Fruit fly (Drosophila melanogaster): ENCODE data around the gene Bx42.

- TF ChIP-seq Myc (optimal IDR thresholded peaks at IDR 0.05) (no peak), ttk (optimal IDR thresholded peaks at IDR 0.05) (no peak), insv (optimal IDR thresholded peaks at IDR 0.05) (no peak), psq (optimal IDR thresholded peaks at IDR 0.05) (no peak), h (optimal IDR thresholded peaks at IDR 0.05) (no peak), Sin3A (optimal IDR thresholded peaks at IDR 0.05) (no peak)
Measured at dm6 chrX:9075641-9076324, 30.6 kb downstream of the Bx42 start.

Measured in Kc167 (cell line).